Fruit fly (Drosophila melanogaster) whole organism, embryonic: ENCODE data around the gene ninaE.
A peak's percentile ranks its signal among the peaks of the same experiment; 100 is the strongest.

Experiments
- Aef1 ChIP-seq: fragments of 200-800 bp; sonication (Bioruptor generic); IDR thresholded peaks from 3 replicates; pipeline ENCODE4 v1.3.6; 2022; ENCODE audit warnings: missing biosample characterization, missing genetic modification characterization
- CG11093 ChIP-seq: fragments of 200-800 bp; sonication (Bioruptor generic); IDR thresholded peaks from 3 replicates; pipeline ENCODE4 v1.3.6; 2022; ENCODE audit warnings: missing biosample characterization, missing genetic modification characterization
- CG11504 ChIP-seq: fragments of 200-800 bp; sonication (Bioruptor generic); optimal IDR thresholded peaks from 3 replicates; lab custom pipeline; 2019; ENCODE audit warnings: missing biosample characterization, mild to moderate bottlenecking, missing genetic modification characterization, moderate library complexity
- CG12104 ChIP-seq: fragments of 200-800 bp; sonication (Bioruptor generic); optimal IDR thresholded peaks from 3 replicates; lab custom pipeline; 2016; ENCODE audit warnings: missing biosample characterization, missing genetic modification characterization
- CG12236 ChIP-seq: fragments of 200-800 bp; sonication (Bioruptor generic); optimal IDR thresholded peaks from 2 replicates; lab custom pipeline; 2016; ENCODE audit warnings: missing biosample characterization, missing genetic modification characterization
- CG1233 ChIP-seq: fragments of 200-800 bp; sonication (Bioruptor generic); optimal IDR thresholded peaks from 4 replicates; lab custom pipeline; 2018; ENCODE audit warnings: missing biosample characterization, mild to moderate bottlenecking, missing genetic modification characterization
- CG1832 ChIP-seq: fragments of 200-800 bp; sonication (Bioruptor generic); optimal IDR thresholded peaks from 2 replicates; lab custom pipeline; 2017; ENCODE audit warnings: missing biosample characterization, mild to moderate bottlenecking, missing genetic modification characterization, inconsistent platforms
- CG2120 ChIP-seq: fragments of 200-800 bp; sonication (Bioruptor generic); optimal IDR thresholded peaks from 3 replicates; lab custom pipeline; 2016; ENCODE audit warnings: missing biosample characterization, missing genetic modification characterization
- CG2202 ChIP-seq: fragments of 200-800 bp; sonication (Bioruptor generic); optimal IDR thresholded peaks from 2 replicates; lab custom pipeline; 2018; ENCODE audit warnings: missing biosample characterization, mild to moderate bottlenecking, missing genetic modification characterization
- CG2712 ChIP-seq: fragments of 200-800 bp; optimal IDR thresholded peaks from 3 replicates; lab custom pipeline; 2019; ENCODE audit warnings: missing biosample characterization, mild to moderate bottlenecking, missing genetic modification characterization, moderate library complexity
- CG3163 ChIP-seq: fragments of 200-800 bp; sonication (Bioruptor generic); optimal IDR thresholded peaks from 3 replicates; lab custom pipeline; 2016; ENCODE audit warnings: missing biosample characterization, missing genetic modification characterization
- CG34376 ChIP-seq: fragments of 200-800 bp; sonication (Bioruptor generic); optimal IDR thresholded peaks from 2 replicates; lab custom pipeline; 2018; ENCODE audit warnings: missing biosample characterization, mild to moderate bottlenecking, missing genetic modification characterization
- CG43689 ChIP-seq: fragments of 200-800 bp; sonication (Bioruptor generic); IDR thresholded peaks from 2 replicates; pipeline ENCODE4 v1.3.6; 2022; ENCODE audit warnings: missing biosample characterization, missing genetic modification characterization
- CG7271 ChIP-seq: fragments of 200-800 bp; sonication (Bioruptor generic); optimal IDR thresholded peaks from 2 replicates; lab custom pipeline; 2018; ENCODE audit warnings: missing biosample characterization, mild to moderate bottlenecking, missing genetic modification characterization, moderate library complexity
- CG7928 ChIP-seq: fragments of 200-800 bp; sonication (Bioruptor generic); optimal IDR thresholded peaks from 2 replicates; lab custom pipeline; 2017; ENCODE audit warnings: missing biosample characterization, mild to moderate bottlenecking, missing genetic modification characterization
- CG8281 ChIP-seq: fragments of 200-800 bp; sonication (Bioruptor generic); optimal IDR thresholded peaks from 2 replicates; lab custom pipeline; 2018; ENCODE audit warnings: missing biosample characterization, mild to moderate bottlenecking, missing genetic modification characterization, moderate library complexity
- CG8478 ChIP-seq: fragments of >200 bp; optimal IDR thresholded peaks from 2 replicates; lab custom pipeline; 2018
- CTCF ChIP-seq: fragments of 200-800 bp; sonication (Bioruptor generic); optimal IDR thresholded peaks from 2 replicates; lab custom pipeline; 2017; ENCODE audit warnings: missing biosample characterization, mild to moderate bottlenecking, missing genetic modification characterization, moderate library complexity
- D19A ChIP-seq: fragments of 200-800 bp; optimal IDR thresholded peaks from 3 replicates; lab custom pipeline; 2019; ENCODE audit warnings: missing biosample characterization, mild to moderate bottlenecking, missing genetic modification characterization, moderate library complexity
- Dip2 ChIP-seq: fragments of 200-800 bp; sonication (Bioruptor generic); IDR thresholded peaks from 2 replicates; pipeline ENCODE4 v1.3.6; 2022; ENCODE audit warnings: missing biosample characterization, missing genetic modification characterization
- Dp ChIP-seq: fragments of 200-800 bp; sonication (Bioruptor generic); optimal IDR thresholded peaks from 2 replicates; lab custom pipeline; 2018; ENCODE audit warnings: missing biosample characterization, mild to moderate bottlenecking, missing genetic modification characterization, moderate library complexity
- Hey ChIP-seq: fragments of 200-800 bp; sonication (Bioruptor generic); optimal IDR thresholded peaks from 3 replicates; lab custom pipeline; 2018; ENCODE audit warnings: missing biosample characterization, mild to moderate bottlenecking, missing genetic modification characterization
- Jarid2 ChIP-seq: fragments of 200-800 bp; sonication (Bioruptor generic); optimal IDR thresholded peaks from 3 replicates; lab custom pipeline; 2017; ENCODE audit warnings: mild to moderate bottlenecking, missing biosample characterization, missing genetic modification reagents, missing genetic modification characterization
- MBD-R2 ChIP-seq: fragments of 200-800 bp; sonication (Bioruptor generic); IDR thresholded peaks from 2 replicates; pipeline ENCODE4 v1.3.6; 2022; ENCODE audit warnings: missing biosample characterization, missing genetic modification characterization
- MESR4 ChIP-seq: fragments of 200-800 bp; sonication (Bioruptor generic); optimal IDR thresholded peaks from 2 replicates; lab custom pipeline; 2018; ENCODE audit warnings: missing biosample characterization, mild to moderate bottlenecking, missing genetic modification characterization, moderate library complexity
- Meics ChIP-seq: fragments of 200-800 bp; sonication (Bioruptor generic); optimal IDR thresholded peaks from 2 replicates; lab custom pipeline; 2017; ENCODE audit warnings: missing biosample characterization, mild to moderate bottlenecking, missing genetic modification characterization
- Ssrp ChIP-seq: fragments of 200-800 bp; sonication (Bioruptor generic); optimal IDR thresholded peaks from 2 replicates; lab custom pipeline; 2018; ENCODE audit warnings: missing biosample characterization, mild to moderate bottlenecking, missing genetic modification characterization, moderate library complexity
- Tbp ChIP-seq: fragments of >200 bp; optimal IDR thresholded peaks from 2 replicates; lab custom pipeline; 2018; ENCODE audit warnings: missing biosample characterization, missing genetic modification characterization
- ara ChIP-seq: fragments of 200-800 bp; sonication (Bioruptor generic); IDR thresholded peaks from 2 replicates; pipeline ENCODE4 v1.3.6; 2022; ENCODE audit warnings: missing biosample characterization, missing genetic modification characterization
- cad ChIP-seq: fragments of >200 bp; optimal IDR thresholded peaks from 2 replicates; lab custom pipeline; 2017; ENCODE audit warnings: missing biosample characterization, missing genetic modification characterization
- crp ChIP-seq, 2 experiments: fragments of 200-800 bp; sonication (Bioruptor generic); optimal IDR thresholded peaks; 2 replicates in 1 of 2; 3 replicates in 1 of 2; lab custom pipeline; 2017; ENCODE audit warnings: missing biosample characterization in 2 of 2, missing genetic modification characterization in 2 of 2, mild to moderate bottlenecking in 1 of 2, moderate library complexity in 1 of 2
- eve ChIP-seq, 2 experiments: fragments of >200 bp; optimal IDR thresholded peaks; 2 replicates each; lab custom pipeline; 2017; ENCODE audit warnings: missing biosample characterization in 2 of 2, missing genetic modification characterization in 2 of 2
- fru ChIP-seq: fragments of >200 bp; optimal IDR thresholded peaks from 2 replicates; lab custom pipeline; 2017
- gcm2 ChIP-seq: fragments of 200-800 bp; sonication (Bioruptor generic); optimal IDR thresholded peaks from 2 replicates; lab custom pipeline; 2016; ENCODE audit warnings: missing biosample characterization, missing genetic modification characterization
- gfzf ChIP-seq: fragments of 200-800 bp; sonication (Bioruptor generic); optimal IDR thresholded peaks from 2 replicates; lab custom pipeline; 2016; ENCODE audit warnings: missing biosample characterization, mild to moderate bottlenecking, missing genetic modification characterization, moderate library complexity
- gsb ChIP-seq: fragments of 200-800 bp; sonication (Bioruptor generic); IDR thresholded peaks from 2 replicates; pipeline ENCODE4 v1.3.6; 2022; ENCODE audit warnings: missing biosample characterization, missing genetic modification characterization
- her ChIP-seq: fragments of 200-800 bp; sonication (Bioruptor generic); optimal IDR thresholded peaks from 2 replicates; lab custom pipeline; 2016; ENCODE audit warnings: missing biosample characterization, missing genetic modification characterization
- jigr1 ChIP-seq: fragments of 200-800 bp; sonication (Bioruptor generic); IDR thresholded peaks from 3 replicates; pipeline ENCODE4 v1.3.6; 2022; ENCODE audit warnings: missing biosample characterization, missing genetic modification characterization
- jing ChIP-seq: fragments of 200-800 bp; sonication (Bioruptor generic); optimal IDR thresholded peaks from 2 replicates; lab custom pipeline; 2018; ENCODE audit warnings: missing biosample characterization, mild to moderate bottlenecking, missing genetic modification characterization
- kni ChIP-seq: fragments of 200-800 bp; sonication (Bioruptor generic); optimal IDR thresholded peaks from 3 replicates; lab custom pipeline; 2017; ENCODE audit warnings: mild to moderate bottlenecking, missing biosample characterization, missing genetic modification reagents, missing genetic modification characterization
- nmo ChIP-seq: fragments of 200-800 bp; sonication (Bioruptor generic); optimal IDR thresholded peaks from 2 replicates; lab custom pipeline; 2018; ENCODE audit warnings: missing biosample characterization, mild to moderate bottlenecking, missing genetic modification characterization, moderate library complexity
- prd ChIP-seq, 3 experiments: fragments of >200 bp in 2 of 3; fragments of 200-800 bp in 1 of 3; sonication (Bioruptor generic) in 1 of 3; optimal IDR thresholded peaks in 2 of 3; IDR thresholded peaks in 1 of 3; 2 replicates in 2 of 3; 3 replicates in 1 of 3; pipeline versions ENCODE4 v1.3.6 to Lab custom; 2017 to 2022; ENCODE audit warnings: missing biosample characterization in 1 of 3, missing genetic modification characterization in 1 of 3
- sens-2 ChIP-seq: fragments of 200-800 bp; sonication (Bioruptor generic); IDR thresholded peaks from 2 replicates; pipeline ENCODE4 v1.3.6; 2022; ENCODE audit warnings: missing biosample characterization, missing genetic modification characterization
- sug ChIP-seq: fragments of 200-800 bp; optimal IDR thresholded peaks from 2 replicates; lab custom pipeline; 2019; ENCODE audit warnings: missing biosample characterization, mild to moderate bottlenecking, missing genetic modification characterization, moderate library complexity
- tll ChIP-seq, 2 experiments: fragments of 200-800 bp in 1 of 2; fragments of >200 bp in 1 of 2; sonication (Bioruptor generic) in 1 of 2; optimal IDR thresholded peaks; 2 replicates each; lab custom pipeline; 2017 to 2019; ENCODE audit warnings: missing biosample characterization in 2 of 2, missing genetic modification characterization in 2 of 2, mild to moderate bottlenecking in 1 of 2, moderate library complexity in 1 of 2
- tna ChIP-seq: fragments of 200-800 bp; sonication (Bioruptor generic); IDR thresholded peaks from 2 replicates; pipeline ENCODE4 v1.3.6; 2022; ENCODE audit warnings: missing biosample characterization, missing genetic modification characterization; ENCODE audit not compliant: partially characterized antibody
- trem ChIP-seq: fragments of 200-800 bp; optimal IDR thresholded peaks from 3 replicates; lab custom pipeline; 2019; ENCODE audit warnings: missing biosample characterization, mild to moderate bottlenecking, missing genetic modification characterization, moderate library complexity
- tx ChIP-seq: fragments of 200-800 bp; sonication (Bioruptor generic); optimal IDR thresholded peaks from 2 replicates; lab custom pipeline; 2016; ENCODE audit warnings: missing biosample characterization, missing genetic modification characterization
- unc-4 ChIP-seq: fragments of 200-800 bp; sonication (Bioruptor generic); IDR thresholded peaks from 2 replicates; pipeline ENCODE4 v1.3.6; 2022; ENCODE audit warnings: missing biosample characterization, missing genetic modification characterization; ENCODE audit not compliant: partially characterized antibody
- vvl ChIP-seq: fragments of 200-800 bp; sonication (Bioruptor generic); IDR thresholded peaks from 2 replicates; pipeline ENCODE4 v1.3.6; 2022; ENCODE audit warnings: missing biosample characterization, missing genetic modification characterization
- zen ChIP-seq: fragments of 200-800 bp; sonication (Bioruptor generic); optimal IDR thresholded peaks from 3 replicates; lab custom pipeline; 2018; ENCODE audit warnings: missing biosample characterization, mild to moderate bottlenecking, missing genetic modification characterization, moderate library complexity

The ninaE gene

dm6 chr3R:19905932-19906439 lies 18.0 kb upstream of the ninaE start (continued):
- TF ChIP-seq CG7928: no peak
- TF ChIP-seq CG2120 (GFP tag; lab: Kevin White, UChicago): peak; percentile 94
- TF ChIP-seq CG2202 (tag; lab: Kevin White, UChicago): peak; percentile 28
- TF ChIP-seq MESR4 (GFP tag; lab: Kevin White, UChicago): peak; percentile 2
- peak; percentile 68 for TF ChIP-seq her
- TF ChIP-seq Tbp (GFP tag; lab: Kevin White, UChicago): no peak
- peak; percentile 75 for TF ChIP-seq CG2712 (tag; lab: Kevin White, UChicago)
- peak; percentile 60; the same call in 1 of the 2 replicates for TF ChIP-seq MBD-R2 (GFP tag; lab: Robert Waterston, UW)
- TF ChIP-seq Dp (GFP tag; lab: Kevin White, UChicago): no peak
- TF ChIP-seq unc-4 (GFP tag; lab: Robert Waterston, UW): no peak
- peak; percentile 72 for TF ChIP-seq ara
- no peak for TF ChIP-seq prd (optimal IDR thresholded peaks at IDR 0.05; lab: Kevin White, UChicago)
- TF ChIP-seq prd (GFP tag; IDR thresholded peaks at IDR 0.05; lab: Robert Waterston, UW): peak; percentile 85
- TF ChIP-seq CG1233: peak; percentile 59
- peak in 1 of 2 experiments; percentile 41 for TF ChIP-seq crp (GFP tag; optimal IDR thresholded peaks at IDR 0.05; lab: Kevin White, UChicago)
- TF ChIP-seq CG8478: no peak
- no peak for TF ChIP-seq Jarid2 (GFP tag; lab: Kevin White, UChicago)
- no peak for TF ChIP-seq CG3163
- TF ChIP-seq CG12104 (GFP tag; lab: Kevin White, UChicago): peak; percentile 53
- TF ChIP-seq Aef1: peak; percentile 83
- TF ChIP-seq tx (GFP tag; lab: Kevin White, UChicago): peak; percentile 71
- peak; percentile 36 for TF ChIP-seq trem (tag; lab: Kevin White, UChicago)
- TF ChIP-seq fru (lab: Kevin White, UChicago): no peak
- TF ChIP-seq CTCF (GFP tag; lab: Kevin White, UChicago): peak; percentile 25
- peak; percentile 37 for TF ChIP-seq Hey
- peak; percentile 27 for TF ChIP-seq CG12236 (GFP tag; lab: Kevin White, UChicago)
- no peak for TF ChIP-seq Dip2 (GFP tag; lab: Robert Waterston, UW)
- no peak for TF ChIP-seq kni
- peak; percentile 44 for TF ChIP-seq CG34376
- no peak for TF ChIP-seq eve (GFP tag; optimal IDR thresholded peaks at IDR 0.05; lab: Kevin White, UChicago)
- no peak for TF ChIP-seq gfzf (GFP tag; lab: Kevin White, UChicago)
- TF ChIP-seq cad: no peak
- TF ChIP-seq sug: peak; percentile 98
- TF ChIP-seq nmo (GFP tag; lab: Kevin White, UChicago): peak; percentile 49
- no peak for TF ChIP-seq CG1832 (GFP tag; lab: Kevin White, UChicago)
- TF ChIP-seq tna: no peak
- no peak for TF ChIP-seq CG7271 (tag; lab: Kevin White, UChicago)
- no peak for TF ChIP-seq CG43689 (GFP tag; lab: Robert Waterston, UW)
- TF ChIP-seq Meics (GFP tag; lab: Kevin White, UChicago): peak; percentile 87
- TF ChIP-seq gsb (GFP tag; lab: Robert Waterston, UW): peak; percentile 70
- peak; percentile 46 for TF ChIP-seq CG8281 (tag; lab: Kevin White, UChicago)
- peak; percentile 63 for TF ChIP-seq jing (GFP tag; lab: Kevin White, UChicago)
- peak; percentile 89 for TF ChIP-seq vvl (GFP tag; lab: Robert Waterston, UW)
- peak; percentile 64 for TF ChIP-seq Ssrp (tag; lab: Kevin White, UChicago)
- peak; percentile 41 for TF ChIP-seq zen
- TF ChIP-seq sens-2 (GFP tag; lab: Robert Waterston, UW): no peak
- peak; percentile 76 for TF ChIP-seq CG11504
- TF ChIP-seq tll (GFP tag; optimal IDR thresholded peaks at IDR 0.05; lab: Kevin White, UChicago): no peak
- peak; percentile 67; the same call in 2 of the 3 replicates for TF ChIP-seq CG11093
- peak; percentile 38 for TF ChIP-seq D19A (tag; lab: Kevin White, UChicago)
- TF ChIP-seq gcm2 (GFP tag; lab: Kevin White, UChicago): peak; percentile 64
- TF ChIP-seq jigr1 (GFP tag; lab: Robert Waterston, UW): peak; percentile 70; the same call in 2 of the 3 replicates
